Worm (Caenorhabditis elegans) whole organism, L4 larva: ENCODE measurements around the gene lin-3.
A peak's percentile ranks its signal among the peaks of the same experiment; 100 is the strongest.

Experiments used
- D1046.2 ChIP-seq: fragments of 200-800 bp; sonication (Bioruptor generic); IDR thresholded peaks from 2 replicates; pipeline ENCODE4 v1.3.6; 2022; ENCODE audit warnings: missing genetic modification characterization, missing compliant biosample characterization
- F10B5.3 ChIP-seq: sonication (generic microtip); optimal IDR thresholded peaks from 2 replicates; lab custom pipeline; 2016; ENCODE audit warnings: mild to moderate bottlenecking, missing genetic modification characterization, missing compliant biosample characterization
- F26F4.8 ChIP-seq: fragments of 200-800 bp; sonication (Bioruptor generic); conservative IDR thresholded peaks from 2 replicates; pipeline ENCODE4 v1.3.6; 2022; ENCODE audit warnings: missing genetic modification characterization, missing compliant biosample characterization
- F44E2.7 ChIP-seq: fragments of 200-800 bp; sonication (Bioruptor generic); IDR thresholded peaks from 2 replicates; pipeline ENCODE4 v2.1.2; 2022; ENCODE audit warnings: missing genetic modification characterization, missing compliant biosample characterization
- Y105C5A.15 ChIP-seq: fragments of 200-800 bp; sonication (Bioruptor generic); IDR thresholded peaks from 2 replicates; pipeline ENCODE4 v1.3.6; 2022; ENCODE audit warnings: missing genetic modification characterization, missing compliant biosample characterization
- Y48G9A.11 ChIP-seq: fragments of 200-800 bp; sonication (Bioruptor generic); IDR thresholded peaks from 2 replicates; pipeline ENCODE4 v1.3.6; 2022; ENCODE audit warnings: missing genetic modification reagents, missing genetic modification characterization, missing compliant biosample characterization
- Y5F2A.4 ChIP-seq: fragments of 200-800 bp; sonication (Bioruptor generic); optimal IDR thresholded peaks from 2 replicates; lab custom pipeline; 2018; ENCODE audit warnings: mild to moderate bottlenecking, missing genetic modification characterization, missing compliant biosample characterization
- Y75B8A.6 ChIP-seq: fragments of 200-800 bp; sonication (Bioruptor generic); IDR thresholded peaks from 2 replicates; pipeline ENCODE4 v1.3.6; 2022; ENCODE audit warnings: missing genetic modification reagents, missing genetic modification characterization, missing compliant biosample characterization
- ZK337.2 ChIP-seq: fragments of 200-800 bp; sonication (Bioruptor generic); IDR thresholded peaks from 2 replicates; pipeline ENCODE4 v1.3.6; 2022; ENCODE audit warnings: missing genetic modification reagents, missing genetic modification characterization, missing compliant biosample characterization
- aha-1 ChIP-seq: fragments of 150-350 bp; peaks from one replicate; lab custom pipeline; 2014; ENCODE audit warnings: missing biosample characterization, missing genetic modification characterization
- attf-4 ChIP-seq: sonication (generic microtip); optimal IDR thresholded peaks from 3 replicates; lab custom pipeline; 2017; ENCODE audit warnings: missing biosample characterization, missing genetic modification characterization
- daf-16 ChIP-seq, 3 experiments: sonication (generic microtip); optimal IDR thresholded peaks; 2 replicates each; lab custom pipeline; 2016 to 2017; ENCODE audit warnings: missing genetic modification characterization in 3 of 3, missing genetic modification reagents in 3 of 3, mild to moderate bottlenecking in 2 of 3, missing compliant biosample characterization in 2 of 3, missing biosample characterization in 1 of 3, moderate library complexity in 1 of 3
- daf-19 ChIP-seq: fragments of 200-800 bp; sonication (Bioruptor generic); conservative IDR thresholded peaks from 2 replicates; pipeline ENCODE4 v1.3.6; 2022; ENCODE audit warnings: missing genetic modification characterization, missing compliant biosample characterization
- dmd-6 ChIP-seq: fragments of 200-800 bp; sonication (Bioruptor generic); IDR thresholded peaks from 2 replicates; pipeline ENCODE4 v1.3.6; 2022; ENCODE audit warnings: missing genetic modification reagents, missing genetic modification characterization, missing compliant biosample characterization
- fkh-10 ChIP-seq: fragments of 150-350 bp; optimal IDR thresholded peaks from 2 replicates; lab custom pipeline; 2014; ENCODE audit warnings: missing biosample characterization, missing genetic modification reagents, missing genetic modification characterization
- gei-8 ChIP-seq: fragments of 200-800 bp; sonication (Bioruptor generic); optimal IDR thresholded peaks from 2 replicates; lab custom pipeline; 2018; ENCODE audit warnings: mild to moderate bottlenecking, missing genetic modification characterization, missing compliant biosample characterization
- lin-15B ChIP-seq: fragments of 150-350 bp; sonication (generic microtip); optimal IDR thresholded peaks from 3 replicates; lab custom pipeline; 2014; ENCODE audit warnings: missing biosample characterization, missing genetic modification characterization
- lin-29 ChIP-seq: fragments of 200-800 bp; sonication (Bioruptor generic); IDR thresholded peaks from 2 replicates; pipeline ENCODE4 v1.3.6; 2022; ENCODE audit warnings: missing genetic modification reagents, missing genetic modification characterization, missing compliant biosample characterization
- lin-38 ChIP-seq: fragments of 200-800 bp; sonication (Bioruptor generic); IDR thresholded peaks from 2 replicates; pipeline ENCODE4 v1.3.6; 2022; ENCODE audit warnings: missing genetic modification reagents, missing genetic modification characterization, missing compliant biosample characterization
- lsy-2 ChIP-seq, 2 experiments: fragments of 150-350 bp in 1 of 2; sonication (generic microtip) in 1 of 2; optimal IDR thresholded peaks; 2 replicates each; lab custom pipeline; 2014 to 2017; ENCODE audit warnings: missing biosample characterization in 2 of 2, missing genetic modification characterization in 2 of 2
- madf-5 ChIP-seq, 2 experiments: fragments of 200-800 bp; sonication (Bioruptor generic); IDR thresholded peaks; 2 replicates each; pipeline ENCODE4 v1.3.6; 2022; ENCODE audit warnings: missing compliant biosample characterization in 2 of 2, missing genetic modification characterization in 2 of 2
- madf-9 ChIP-seq: fragments of 200-800 bp; sonication (Bioruptor generic); conservative IDR thresholded peaks from 2 replicates; pipeline ENCODE4 v1.3.6; 2022; ENCODE audit warnings: missing genetic modification reagents, missing genetic modification characterization, missing compliant biosample characterization
- mep-1 ChIP-seq: fragments of 150-350 bp; sonication (generic microtip); optimal IDR thresholded peaks from 3 replicates; lab custom pipeline; 2014; ENCODE audit warnings: missing biosample characterization, missing genetic modification characterization
- mxl-3 ChIP-seq: fragments of 200-800 bp; sonication (Bioruptor generic); optimal IDR thresholded peaks from 2 replicates; lab custom pipeline; 2018; ENCODE audit warnings: mild to moderate bottlenecking, missing genetic modification characterization, missing compliant biosample characterization
- nhr-10 ChIP-seq: fragments of 150-350 bp; optimal IDR thresholded peaks from 2 replicates; lab custom pipeline; 2014; ENCODE audit warnings: missing biosample characterization, missing genetic modification characterization
- nhr-28 ChIP-seq: fragments of 150-350 bp; optimal IDR thresholded peaks from 2 replicates; lab custom pipeline; 2014; ENCODE audit warnings: missing biosample characterization, missing genetic modification characterization
- nhr-42 ChIP-seq: fragments of 200-800 bp; sonication (Bioruptor generic); IDR thresholded peaks from 2 replicates; pipeline ENCODE4 v1.3.6; 2022; ENCODE audit warnings: missing genetic modification characterization, missing compliant biosample characterization
- nhr-76 ChIP-seq: fragments of 150-350 bp; optimal IDR thresholded peaks from 2 replicates; lab custom pipeline; 2014; ENCODE audit warnings: missing biosample characterization, missing genetic modification characterization
- pha-4 ChIP-seq, 2 experiments: fragments of 150-350 bp in 1 of 2; fragments of 200-800 bp in 1 of 2; sonication (Bioruptor generic) in 1 of 2; IDR thresholded peaks in 1 of 2; optimal IDR thresholded peaks in 1 of 2; 2 replicates each; pipeline versions ENCODE4 v1.3.6 to Lab custom; 2014 to 2022; ENCODE audit warnings: missing genetic modification characterization in 2 of 2, missing genetic modification reagents in 2 of 2, missing biosample characterization in 1 of 2, missing compliant biosample characterization in 1 of 2
- pqm-1 ChIP-seq: sonication (generic microtip); optimal IDR thresholded peaks from 2 replicates; lab custom pipeline; 2017; ENCODE audit warnings: missing biosample characterization, missing genetic modification characterization
- rbr-2 ChIP-seq: sonication (generic microtip); optimal IDR thresholded peaks from 2 replicates; lab custom pipeline; 2016; ENCODE audit warnings: missing genotype, missing genetic modification characterization, missing compliant biosample characterization
- saeg-2 ChIP-seq: fragments of 200-800 bp; sonication (Bioruptor generic); IDR thresholded peaks from 2 replicates; pipeline ENCODE4 v1.3.6; 2022; ENCODE audit warnings: missing genetic modification reagents, missing genetic modification characterization, missing compliant biosample characterization
- snpc-4 ChIP-seq: fragments of 150-350 bp; optimal IDR thresholded peaks from 2 replicates; lab custom pipeline; 2014; ENCODE audit warnings: missing biosample characterization, missing genetic modification characterization
- spr-1 ChIP-seq: sonication (generic microtip); optimal IDR thresholded peaks from 2 replicates; lab custom pipeline; 2016; ENCODE audit warnings: mild to moderate bottlenecking, missing genetic modification characterization, missing compliant biosample characterization
- unc-62 ChIP-seq, 3 experiments: fragments of 150-350 bp in 1 of 3; sonication (generic microtip); optimal IDR thresholded peaks in 2 of 3; peaks in 1 of 3; 1 replicate in 1 of 3; 2 replicates in 2 of 3; lab custom pipeline; 2014 to 2017; ENCODE audit warnings: missing biosample characterization in 3 of 3, missing genetic modification characterization in 3 of 3, missing genetic modification reagents in 3 of 3, missing genotype in 1 of 3
- vab-7 ChIP-seq: fragments of 200-800 bp; sonication (Bioruptor generic); IDR thresholded peaks from 2 replicates; pipeline ENCODE4 v1.3.6; 2022; ENCODE audit warnings: missing genetic modification reagents, missing genetic modification characterization, missing compliant biosample characterization

lin-3 gene

ce11 chrIV:11094974-11095373 is 40.9 kb downstream of the lin-3 start, which contains the start of gene M7.8:
Gene M7.8 (minus strand): TSS chrIV:11095085.
- TF ChIP-seq fkh-10 (GFP tag; lab: Kevin White, UChicago) (peak; percentile 86), pqm-1 (tag; lab: Kevin White, UChicago) (no peak), rbr-2 (no peak), lin-15B (tag; lab: Kevin White, UChicago) (no peak), lsy-2 (tag; optimal IDR thresholded peaks at IDR 0.05; lab: Kevin White, UChicago) (peak in 1 of 2 experiments; percentile 24), pha-4 (GFP tag; IDR thresholded peaks at IDR 0.05; lab: Robert Waterston, UW) (no peak), pha-4 (tag; optimal IDR thresholded peaks at IDR 0.05; lab: Kevin White, UChicago) (no peak), mep-1 (tag; lab: Kevin White, UChicago) (no peak), saeg-2 (GFP tag; lab: Robert Waterston, UW) (no peak), mxl-3 (GFP tag; lab: Kevin White, UChicago) (no peak), lin-29 (GFP tag; lab: Robert Waterston, UW) (no peak), daf-19 (GFP tag; lab: Robert Waterston, UW) (no peak), Y5F2A.4 (GFP tag; lab: Kevin White, UChicago) (no peak), gei-8 (GFP tag; lab: Kevin White, UChicago) (no peak), nhr-28 (tag; lab: Kevin White, UChicago) (no peak), aha-1 (tag; lab: Kevin White, UChicago) (peak; percentile 42), nhr-76 (tag; lab: Kevin White, UChicago) (no peak), unc-62 (GFP tag; optimal IDR thresholded peaks at IDR 0.05 in 1 of 2; lab: Kevin White, UChicago) (peak in 1 of 2 experiments; percentile 93), unc-62 (tag; optimal IDR thresholded peaks at IDR 0.05; lab: Kevin White, UChicago) (no peak)
- TF ChIP-seq, all 104 proteins: peak for 4

ce11 chrIV:11097795-11098194 is 43.7 kb downstream of the lin-3 start, which contains the start of gene M7.12:
Gene M7.12 (minus strand): TSS chrIV:11097982.
- TF ChIP-seq Y48G9A.11 (GFP tag; lab: Robert Waterston, UW) (no peak), snpc-4 (no peak), nhr-76 (tag; lab: Kevin White, UChicago) (peak; percentile 76), lsy-2 (tag; optimal IDR thresholded peaks at IDR 0.05; lab: Kevin White, UChicago) (no peak)
- TF ChIP-seq, all 104 proteins: peak for 1

ce11 chrIV:11100271-11100670 is 46.2 kb downstream of the lin-3 start, which contains the start of gene str-3:
Gene str-3 (minus strand): TSS chrIV:11100371.
- TF ChIP-seq unc-62 (GFP tag; optimal IDR thresholded peaks at IDR 0.05 in 1 of 2; lab: Kevin White, UChicago) (peak in 1 of 2 experiments; percentile 33), unc-62 (tag; optimal IDR thresholded peaks at IDR 0.05; lab: Kevin White, UChicago) (no peak), F44E2.7 (GFP tag; lab: Robert Waterston, UW) (no peak)
- TF ChIP-seq, all 104 proteins: peak for 1

- TF ChIP-seq madf-5 (GFP tag; IDR thresholded peaks at IDR 0.05; lab: Robert Waterston, UW) (no peak), F26F4.8 (GFP tag; lab: Robert Waterston, UW) (no peak), F44E2.7 (GFP tag; lab: Robert Waterston, UW) (no peak)
These were observed 47.3 kb downstream of the lin-3 start, which contains the start of gene srlf-18 for ce11 chrIV:11101383-11101782. Gene srlf-18 (minus strand): TSS chrIV:11101483.

- TF ChIP-seq attf-4 (tag; lab: Kevin White, UChicago) (no peak), madf-9 (GFP tag; lab: Robert Waterston, UW) (no peak)
These were observed 48.5 kb downstream of the lin-3 start, which contains the start of gene srlf-17 for ce11 chrIV:11102608-11103007. Gene srlf-17 (minus strand): TSS chrIV:11102708.

- TF ChIP-seq unc-62 (GFP tag; optimal IDR thresholded peaks at IDR 0.05 in 1 of 2; lab: Kevin White, UChicago) = peak in 1 of 2 experiments; percentile 85
- no peak for TF ChIP-seq unc-62 (tag; optimal IDR thresholded peaks at IDR 0.05; lab: Kevin White, UChicago)
- TF ChIP-seq nhr-42 = no peak
- no peak for TF ChIP-seq F10B5.3 (tag; lab: Kevin White, UChicago)
These were observed 49.4 kb downstream of the lin-3 start for ce11 chrIV:11103501-11103900.

- TF ChIP-seq spr-1 (tag; lab: Kevin White, UChicago) (no peak), mxl-3 (GFP tag; lab: Kevin White, UChicago) (no peak), dmd-6 (GFP tag; lab: Robert Waterston, UW) (no peak), vab-7 (GFP tag; lab: Robert Waterston, UW) (no peak), F26F4.8 (GFP tag; lab: Robert Waterston, UW) (no peak), ZK337.2 (GFP tag; lab: Robert Waterston, UW) (no peak), daf-16 (GFP tag; optimal IDR thresholded peaks at IDR 0.05; lab: Kevin White, UChicago) (no peak), daf-16 (tag; optimal IDR thresholded peaks at IDR 0.05; lab: Kevin White, UChicago) (no peak), lin-38 (GFP tag; lab: Robert Waterston, UW) (no peak), Y75B8A.6 (GFP tag; lab: Robert Waterston, UW) (no peak), nhr-10 (no peak), D1046.2 (GFP tag; lab: Robert Waterston, UW) (no peak), Y105C5A.15 (no peak)
- TF ChIP-seq, all 104 proteins: peak for 0
These were observed 51.6 kb downstream of the lin-3 start, which contains the start of gene srlf-24 for ce11 chrIV:11105724-11106123. Gene srlf-24 (minus strand): TSS chrIV:11105824.
